Fruit fly (Drosophila melanogaster) whole organism, embryonic: ENCODE results near the gene CG45544.

Experiments
- Atf-2 ChIP-seq: fragments of 200-800 bp; sonication (Bioruptor generic); optimal IDR thresholded peaks from 2 replicates; lab custom pipeline; 2016; ENCODE audit warnings: missing biosample characterization, missing genetic modification characterization
- Atf3 ChIP-seq: fragments of 200-800 bp; sonication (Bioruptor generic); optimal IDR thresholded peaks from 3 replicates; lab custom pipeline; 2016; ENCODE audit warnings: missing biosample characterization, missing genetic modification characterization
- BEAF-32 ChIP-seq: fragments of 200-800 bp; sonication (Bioruptor generic); optimal IDR thresholded peaks from 3 replicates; lab custom pipeline; 2017; ENCODE audit warnings: missing biosample characterization, missing genetic modification characterization, mild to moderate bottlenecking, moderate library complexity, missing genetic modification reagents
- Bteb2 ChIP-seq: fragments of 200-800 bp; sonication (Bioruptor generic); optimal IDR thresholded peaks from 2 replicates; lab custom pipeline; 2016; ENCODE audit warnings: missing biosample characterization, missing genetic modification characterization
- CG10462 ChIP-seq: fragments of 200-800 bp; sonication (Bioruptor generic); optimal IDR thresholded peaks from 2 replicates; lab custom pipeline; 2016; ENCODE audit warnings: missing biosample characterization, missing genetic modification characterization
- CG12155 ChIP-seq: fragments of 200-800 bp; sonication (Bioruptor generic); optimal IDR thresholded peaks from 3 replicates; lab custom pipeline; 2016; ENCODE audit warnings: missing biosample characterization, missing genetic modification characterization
- CG14667 ChIP-seq: fragments of 200-800 bp; sonication (Bioruptor generic); IDR thresholded peaks from 2 replicates; pipeline ENCODE4 v1.3.6; 2022; ENCODE audit warnings: missing biosample characterization, missing genetic modification characterization
- CG16813 ChIP-seq: fragments of 200-800 bp; sonication (Bioruptor generic); IDR thresholded peaks from 3 replicates; pipeline ENCODE4 v1.3.6; 2022; ENCODE audit warnings: missing biosample characterization, missing genetic modification characterization; ENCODE audit not compliant: partially characterized antibody
- CG1832 ChIP-seq: fragments of 200-800 bp; sonication (Bioruptor generic); optimal IDR thresholded peaks from 2 replicates; lab custom pipeline; 2017; ENCODE audit warnings: missing biosample characterization, mild to moderate bottlenecking, missing genetic modification characterization, inconsistent platforms
- CG18764 ChIP-seq: fragments of 200-800 bp; sonication (Bioruptor generic); optimal IDR thresholded peaks from 3 replicates; lab custom pipeline; 2016; ENCODE audit warnings: missing biosample characterization, missing genetic modification characterization
- CG34376 ChIP-seq: fragments of 200-800 bp; sonication (Bioruptor generic); optimal IDR thresholded peaks from 2 replicates; lab custom pipeline; 2018; ENCODE audit warnings: missing biosample characterization, mild to moderate bottlenecking, missing genetic modification characterization
- CG4404 ChIP-seq: fragments of 200-800 bp; sonication (Bioruptor generic); IDR thresholded peaks from 2 replicates; pipeline ENCODE4 v1.3.6; 2022; ENCODE audit warnings: missing biosample characterization, missing genetic modification characterization
- CG8478 ChIP-seq: fragments of >200 bp; optimal IDR thresholded peaks from 2 replicates; lab custom pipeline; 2018
- CG9437 ChIP-seq: fragments of 200-800 bp; sonication (Bioruptor generic); optimal IDR thresholded peaks from 2 replicates; lab custom pipeline; 2018; ENCODE audit warnings: missing biosample characterization, mild to moderate bottlenecking, missing genetic modification characterization
- Doc3 ChIP-seq: fragments of 200-800 bp; sonication (Bioruptor generic); IDR thresholded peaks from 3 replicates; pipeline ENCODE4 v1.3.6; 2022; ENCODE audit warnings: missing biosample characterization, missing genetic modification characterization; ENCODE audit not compliant: partially characterized antibody
- Drgx ChIP-seq: fragments of 200-800 bp; sonication (Bioruptor generic); IDR thresholded peaks from 2 replicates; pipeline ENCODE4 v1.3.6; 2022; ENCODE audit warnings: missing biosample characterization, missing genetic modification characterization
- H2.0 ChIP-seq: fragments of 200-800 bp; sonication (Bioruptor generic); IDR thresholded peaks from 2 replicates; pipeline ENCODE4 v1.3.6; 2022; ENCODE audit warnings: missing biosample characterization, missing genetic modification characterization
- Hsf ChIP-seq: fragments of 200-800 bp; sonication (Bioruptor generic); optimal IDR thresholded peaks from 3 replicates; lab custom pipeline; 2016; ENCODE audit warnings: missing biosample characterization, missing genetic modification characterization
- Jarid2 ChIP-seq: fragments of 200-800 bp; sonication (Bioruptor generic); optimal IDR thresholded peaks from 3 replicates; lab custom pipeline; 2017; ENCODE audit warnings: mild to moderate bottlenecking, missing biosample characterization, missing genetic modification reagents, missing genetic modification characterization
- Lhr ChIP-seq: fragments of 200-800 bp; sonication (Bioruptor generic); optimal IDR thresholded peaks from 3 replicates; lab custom pipeline; 2017; ENCODE audit warnings: mild to moderate bottlenecking, missing biosample characterization, missing genetic modification reagents, missing genetic modification characterization
- Med ChIP-seq: fragments of 200-800 bp; sonication (Bioruptor generic); peaks from one replicate; lab custom pipeline; 2016; ENCODE audit warnings: missing biosample characterization, missing genetic modification characterization, mild to moderate bottlenecking, inconsistent platforms, moderate library complexity
- NfI ChIP-seq: fragments of 200-800 bp; sonication (Bioruptor generic); optimal IDR thresholded peaks from 3 replicates; lab custom pipeline; 2018; ENCODE audit warnings: missing biosample characterization, mild to moderate bottlenecking, missing genetic modification characterization, moderate library complexity
- Poxn ChIP-seq: fragments of 200-800 bp; sonication (Bioruptor generic); IDR thresholded peaks from 2 replicates; pipeline ENCODE4 v1.3.6; 2022; ENCODE audit warnings: missing biosample characterization, missing genetic modification characterization
- Side ChIP-seq: fragments of 200-800 bp; sonication (Bioruptor generic); optimal IDR thresholded peaks from 2 replicates; lab custom pipeline; 2016; ENCODE audit warnings: missing biosample characterization, missing genetic modification characterization
- TFAM ChIP-seq: fragments of 200-800 bp; sonication (Bioruptor generic); optimal IDR thresholded peaks from 2 replicates; lab custom pipeline; 2017; ENCODE audit warnings: missing biosample characterization, missing genetic modification characterization, inconsistent platforms
- ato ChIP-seq: fragments of 200-800 bp; sonication (Bioruptor generic); IDR thresholded peaks from 2 replicates; pipeline ENCODE4 v1.3.6; 2022; ENCODE audit warnings: missing biosample characterization, missing genetic modification characterization; ENCODE audit not compliant: partially characterized antibody
- btn ChIP-seq: fragments of 200-800 bp; sonication (Bioruptor generic); optimal IDR thresholded peaks from 2 replicates; lab custom pipeline; 2016; ENCODE audit warnings: missing biosample characterization, missing genetic modification characterization
- cg ChIP-seq: fragments of 200-800 bp; sonication (Bioruptor generic); optimal IDR thresholded peaks from 3 replicates; lab custom pipeline; 2019; ENCODE audit warnings: missing biosample characterization, mild to moderate bottlenecking, missing genetic modification characterization, moderate library complexity
- chn ChIP-seq: fragments of 200-800 bp; sonication (Bioruptor generic); optimal IDR thresholded peaks from 2 replicates; lab custom pipeline; 2016; ENCODE audit warnings: missing biosample characterization, missing genetic modification characterization
- ems ChIP-seq: fragments of 200-800 bp; sonication (Bioruptor generic); optimal IDR thresholded peaks from 3 replicates; lab custom pipeline; 2016; ENCODE audit warnings: missing biosample characterization, missing genetic modification characterization
- exex ChIP-seq: fragments of 200-800 bp; sonication (Bioruptor generic); optimal IDR thresholded peaks from 4 replicates; lab custom pipeline; 2018; ENCODE audit warnings: missing biosample characterization, mild to moderate bottlenecking, missing genetic modification characterization, moderate library complexity
- ftz-f1 ChIP-seq: fragments of 200-800 bp; sonication (Bioruptor generic); optimal IDR thresholded peaks from 2 replicates; lab custom pipeline; 2016; ENCODE audit warnings: missing biosample characterization, missing genetic modification characterization
- inv ChIP-seq: fragments of 200-800 bp; sonication (Bioruptor generic); IDR thresholded peaks from 2 replicates; pipeline ENCODE4 v1.3.6; 2022; ENCODE audit warnings: missing biosample characterization, missing genetic modification characterization; ENCODE audit not compliant: partially characterized antibody
- jing ChIP-seq: fragments of 200-800 bp; sonication (Bioruptor generic); optimal IDR thresholded peaks from 2 replicates; lab custom pipeline; 2018; ENCODE audit warnings: missing biosample characterization, mild to moderate bottlenecking, missing genetic modification characterization
- odd ChIP-seq: fragments of 200-800 bp; sonication (Bioruptor generic); optimal IDR thresholded peaks from 2 replicates; lab custom pipeline; 2017; ENCODE audit warnings: missing biosample characterization, mild to moderate bottlenecking, missing genetic modification characterization
- pan ChIP-seq, 4 experiments: fragments of >200 bp in 3 of 4; fragments of 200-800 bp in 1 of 4; sonication (Bioruptor generic) in 1 of 4; optimal IDR thresholded peaks in 3 of 4; IDR thresholded peaks in 1 of 4; 2 replicates each; pipeline versions ENCODE4 v1.3.6 to Lab custom; 2017 to 2022; ENCODE audit warnings: missing biosample characterization in 2 of 4, missing genetic modification characterization in 2 of 4, mixed read lengths in 1 of 4
- sima ChIP-seq: fragments of 200-800 bp; sonication (Bioruptor generic); optimal IDR thresholded peaks from 2 replicates; lab custom pipeline; 2016; ENCODE audit warnings: missing biosample characterization, missing genetic modification characterization
- sob ChIP-seq: fragments of 200-800 bp; sonication (Bioruptor generic); IDR thresholded peaks from 2 replicates; pipeline ENCODE4 v1.3.6; 2022; ENCODE audit warnings: missing biosample characterization, missing genetic modification characterization
- tx ChIP-seq: fragments of 200-800 bp; sonication (Bioruptor generic); optimal IDR thresholded peaks from 2 replicates; lab custom pipeline; 2016; ENCODE audit warnings: missing biosample characterization, missing genetic modification characterization
- vnd ChIP-seq: fragments of 200-800 bp; sonication (Bioruptor generic); IDR thresholded peaks from 3 replicates; pipeline ENCODE4 v1.3.6; 2022; ENCODE audit warnings: missing biosample characterization, missing genetic modification characterization; ENCODE audit not compliant: partially characterized antibody
- zen ChIP-seq: fragments of 200-800 bp; sonication (Bioruptor generic); optimal IDR thresholded peaks from 3 replicates; lab custom pipeline; 2018; ENCODE audit warnings: missing biosample characterization, mild to moderate bottlenecking, missing genetic modification characterization, moderate library complexity
- zen2 ChIP-seq: fragments of 200-800 bp; sonication (Bioruptor generic); IDR thresholded peaks from 3 replicates; pipeline ENCODE4 v1.3.6; 2022; ENCODE audit warnings: missing biosample characterization, missing genetic modification characterization; ENCODE audit not compliant: partially characterized antibody
- zfh1 ChIP-seq: fragments of 200-800 bp; sonication (Bioruptor generic); IDR thresholded peaks from 3 replicates; pipeline ENCODE4 v1.3.6; 2022; ENCODE audit warnings: missing biosample characterization, missing genetic modification characterization

Gene CG45544

DNA sequence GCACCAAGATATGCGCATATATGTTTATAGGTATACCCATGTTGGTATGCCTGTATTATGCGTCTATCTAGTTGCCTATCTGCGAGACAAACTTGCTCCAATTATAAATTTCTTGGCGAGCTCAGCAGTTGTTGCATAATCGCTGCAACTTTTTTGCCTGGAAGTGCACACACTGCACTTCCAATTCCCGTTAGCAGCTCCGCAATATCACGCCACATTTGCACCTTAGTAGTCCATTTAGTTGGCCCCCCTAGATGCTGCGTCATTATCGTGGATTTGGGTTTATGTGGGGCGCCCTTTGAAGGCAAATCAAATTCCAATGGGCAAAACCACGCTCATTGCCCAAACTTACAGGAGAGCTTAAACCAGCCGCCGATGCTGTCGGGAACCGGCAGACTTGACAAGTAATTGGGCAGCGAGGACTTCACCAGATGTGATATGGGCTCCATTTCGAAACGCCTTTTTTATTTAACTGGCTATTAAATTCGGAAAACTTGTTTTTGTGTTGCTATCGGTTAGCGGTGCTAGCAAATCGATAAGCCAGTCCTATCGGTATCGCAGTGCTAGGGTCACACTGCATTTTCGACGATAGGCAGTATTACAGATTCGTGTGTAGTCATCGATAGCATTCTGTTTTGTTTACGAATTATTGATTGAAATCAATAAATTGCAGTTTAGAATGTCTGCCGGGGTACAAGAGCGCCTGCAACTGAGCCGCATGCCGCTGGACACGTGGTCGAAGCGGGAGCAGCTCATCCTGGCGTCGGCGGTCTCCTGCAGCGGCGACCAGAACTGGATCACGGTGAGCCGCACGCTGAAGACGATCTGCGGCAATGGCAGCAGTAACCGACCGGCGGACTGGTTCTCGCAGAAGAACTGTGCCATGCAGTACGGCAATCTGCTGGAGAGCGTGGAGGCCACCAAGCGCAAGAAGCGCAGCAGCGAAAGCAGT lies 33.1 kb upstream of the CG45544 start, which contains the start of the genes Cisd2 and Brd8 (continued):
- TF ChIP-seq sob (0 out of 2 replicates have a peak, but pooled peaks have one; percentile 27), exex (tag; lab: Kevin White, UChicago) (no peak), jing (GFP tag; lab: Kevin White, UChicago) (no peak), Jarid2 (GFP tag; lab: Kevin White, UChicago) (no peak), CG14667 (GFP tag; lab: Robert Waterston, UW) (no peak), CG4404 (no peak), H2.0 (GFP tag; lab: Robert Waterston, UW) (no peak), CG8478 (lab: Kevin White, UChicago) (no peak), Atf3 (GFP tag; lab: Kevin White, UChicago) (no peak), ftz-f1 (no peak), Doc3 (GFP tag; lab: Robert Waterston, UW) (peak; percentile 76), CG34376 (GFP tag; lab: Kevin White, UChicago) (no peak), TFAM (GFP tag; lab: Kevin White, UChicago) (no peak), CG18764 (GFP tag; lab: Kevin White, UChicago) (no peak), CG1832 (no peak), Atf-2 (GFP tag; lab: Kevin White, UChicago) (no peak), chn (no peak), tx (GFP tag; lab: Kevin White, UChicago) (no peak)
- TF ChIP-seq, all 482 proteins: peak for 100

DNA sequence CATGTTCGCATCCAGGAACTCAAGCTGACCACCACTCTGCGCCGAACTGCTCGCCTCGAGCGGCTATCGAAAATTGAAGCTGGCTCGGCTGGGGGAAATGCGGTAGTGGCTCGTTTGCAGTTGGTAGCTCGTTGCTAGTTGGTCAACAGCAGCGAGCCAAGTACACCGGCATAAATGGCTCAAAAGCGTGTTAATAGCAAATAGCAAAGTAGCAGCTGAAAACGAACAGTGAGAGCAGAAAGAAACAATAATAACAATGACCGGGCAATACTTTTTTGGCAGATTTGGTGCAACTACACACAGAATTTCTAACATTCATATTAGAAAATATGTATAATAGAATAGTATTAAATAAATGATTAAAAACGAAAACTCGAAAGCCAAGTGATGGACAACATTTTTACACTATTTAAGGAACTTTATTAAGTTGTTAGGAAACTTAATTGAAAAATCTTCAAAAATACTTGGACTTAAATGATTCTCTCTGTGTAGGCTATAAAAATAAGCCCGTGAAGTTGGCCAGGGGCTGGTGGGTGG lies 28.5 kb upstream of the CG45544 start, which contains the start of gene CG14507:
Gene CG14507, minus strand, starts transcription at position 51 of the 537 bp plus-strand sequence.
- TF ChIP-seq CG10462 (GFP tag; lab: Kevin White, UChicago), result no peak
- TF ChIP-seq vnd, result no peak
- peak; percentile 8; the same call in 1 of the 2 replicates for TF ChIP-seq Drgx (GFP tag; lab: Robert Waterston, UW)

dm6 chr3R:29228745-29229448 lies 27.4 kb upstream of the CG45544 start, which contains the start of gene Usp1:
Usp1 (plus strand) TSS chr3R:29229161.
- TF ChIP-seq cg (peak; percentile 96), btn (GFP tag; lab: Kevin White, UChicago) (no peak), Hsf (no peak), Med (GFP tag; lab: Kevin White, UChicago) (peak; percentile 83), CG16813 (peak; percentile 97), Bteb2 (GFP tag; lab: Kevin White, UChicago) (no peak), zen2 (GFP tag; lab: Robert Waterston, UW) (peak; percentile 94), sima (GFP tag; lab: Kevin White, UChicago) (no peak), Poxn (GFP tag; lab: Robert Waterston, UW) (no peak), Side (GFP tag; lab: Kevin White, UChicago) (peak; percentile 28), CG9437 (GFP tag; lab: Kevin White, UChicago) (peak; percentile 73), CG12155 (peak; percentile 99), odd (GFP tag; lab: Kevin White, UChicago) (no peak), ato (peak; percentile 98), inv (GFP tag; lab: Robert Waterston, UW) (peak; percentile 93), BEAF-32 (peak; percentile 94), zen (peak; percentile 47), zfh1 (GFP tag; lab: Robert Waterston, UW) (no peak), pan (optimal IDR thresholded peaks at IDR 0.05; lab: Kevin White, UChicago) (no peak), pan (GFP tag; optimal IDR thresholded peaks at IDR 0.05 in 1 of 2, IDR thresholded peaks at IDR 0.05 in 1 of 2) (no peak), ems (GFP tag; lab: Kevin White, UChicago) (no peak), Doc3 (GFP tag; lab: Robert Waterston, UW) (peak; percentile 86), Lhr (GFP tag; lab: Kevin White, UChicago) (peak; percentile 32), NfI (GFP tag; lab: Kevin White, UChicago) (no peak), exex (tag; lab: Kevin White, UChicago) (no peak)
